Worm (Caenorhabditis elegans): ENCODE results near the gene C48D1.1.

The C48D1.1 gene

DNA sequence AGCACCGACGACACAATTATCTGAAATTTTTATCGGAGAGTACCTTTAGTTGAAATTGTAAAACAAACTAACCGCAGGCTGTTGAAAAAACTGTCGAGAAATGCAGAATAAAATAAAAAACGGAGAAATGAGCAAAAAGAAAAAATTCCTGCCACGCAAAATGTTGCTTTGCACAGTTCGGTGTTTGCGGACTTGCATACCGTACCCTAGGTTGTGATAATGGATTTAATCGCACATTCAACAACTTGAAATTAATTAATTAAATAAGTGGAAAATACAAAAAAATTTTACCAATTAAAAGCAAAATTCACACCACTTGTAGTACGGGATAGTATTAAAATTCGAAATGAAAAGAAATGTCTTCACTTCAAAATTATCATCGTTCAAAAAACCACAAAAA is 34.2 kb upstream of the C48D1.1 start:
- TF ChIP-seq ces-1 (GFP tag; optimal IDR thresholded peaks at IDR 0.05) (peak; percentile 85), lsy-2 (tag; optimal IDR thresholded peaks at IDR 0.05) (peak; percentile 96), ceh-43 (GFP tag; optimal IDR thresholded peaks at IDR 0.05) (no peak), mep-1 (tag; optimal IDR thresholded peaks at IDR 0.05) (peak; percentile 28)

DNA sequence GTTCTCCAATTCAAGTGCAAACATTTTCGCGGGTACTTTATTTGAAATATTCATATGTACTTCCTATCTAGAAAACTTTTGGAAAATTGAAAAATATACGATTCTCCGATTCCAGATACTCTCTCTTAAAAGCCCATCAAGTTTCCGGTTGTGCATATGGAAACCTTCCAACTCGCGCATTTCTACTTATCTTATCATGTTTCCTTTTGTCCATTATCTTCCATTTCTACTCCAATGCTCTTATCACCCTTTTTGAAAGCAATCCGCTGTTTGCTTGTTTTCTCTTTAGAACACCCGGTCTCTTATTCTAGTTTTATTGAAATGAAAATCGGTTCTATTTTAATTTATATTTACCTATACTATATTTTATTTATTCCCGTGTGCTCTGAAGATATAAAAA is 24.5 kb upstream of the C48D1.1 start, which contains the start of gene C48D1.5:
C48D1.5 (plus strand) TSS at position 301 of the 400 bp plus-strand sequence.
- TF ChIP-seq sem-2 (GFP tag; optimal IDR thresholded peaks at IDR 0.05), result no peak
- TF ChIP-seq nhr-76 (tag; optimal IDR thresholded peaks at IDR 0.05), result no peak
- no peak for TF ChIP-seq zip-8 (tag; optimal IDR thresholded peaks at IDR 0.05)
- no peak for TF ChIP-seq unc-62 (GFP tag; optimal IDR thresholded peaks at IDR 0.05)
- no peak for TF ChIP-seq ham-2 (GFP tag; optimal IDR thresholded peaks at IDR 0.05)
- TF ChIP-seq ces-1 (GFP tag; optimal IDR thresholded peaks at IDR 0.05), result no peak

DNA sequence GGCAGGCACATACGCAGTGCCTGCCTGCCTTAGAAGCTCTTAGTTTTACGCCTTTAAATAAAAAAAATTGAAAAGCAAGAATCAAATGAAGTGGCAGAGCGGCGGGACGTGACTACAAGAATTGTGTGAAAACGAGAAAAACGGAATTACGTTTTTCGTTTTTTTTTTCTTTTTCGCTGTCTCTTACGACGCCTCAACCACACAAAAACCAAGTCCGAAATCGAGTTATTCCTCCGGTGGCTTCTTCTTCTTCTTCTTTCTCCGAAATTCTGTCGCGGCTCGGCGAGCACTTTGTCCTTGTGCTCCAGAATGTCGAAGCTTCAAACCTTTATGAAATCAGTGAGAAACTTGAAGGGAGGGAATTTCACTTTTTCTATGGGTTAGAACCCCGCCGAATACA is 23.4 kb upstream of the C48D1.1 start:
- TF ChIP-seq mls-2 (tag; optimal IDR thresholded peaks at IDR 0.05) (no peak), ces-1 (GFP tag; optimal IDR thresholded peaks at IDR 0.05) (peak; percentile 64), cnd-1 (tag; optimal IDR thresholded peaks at IDR 0.05) (no peak), bed-3 (GFP tag; optimal IDR thresholded peaks at IDR 0.05) (no peak)

DNA sequence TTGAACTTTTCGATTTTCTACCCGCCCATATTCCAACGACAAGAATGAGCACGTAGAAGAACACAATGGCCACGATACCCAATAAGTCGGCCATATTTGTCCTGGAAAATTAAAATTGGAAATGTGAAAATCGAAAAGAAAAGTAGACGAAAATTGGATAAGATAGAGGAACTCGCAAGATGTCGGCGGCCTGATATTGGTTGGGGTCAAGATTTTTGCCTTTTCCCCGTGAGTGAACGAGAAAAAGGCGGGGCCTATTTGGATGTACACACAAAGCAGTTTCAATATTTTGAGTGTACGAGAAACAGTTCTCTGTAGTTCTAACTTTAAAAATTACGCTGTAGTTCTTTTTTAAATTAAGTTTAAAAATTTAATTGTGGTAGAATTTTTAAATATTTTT is 17.3 kb upstream of the C48D1.1 start, which contains the start of gene cho-1:
cho-1 (minus strand) TSS at position 101 of the 400 bp plus-strand sequence.
- TF ChIP-seq lin-32 (GFP tag; optimal IDR thresholded peaks at IDR 0.05), result no peak
- no peak for TF ChIP-seq ztf-11 (tag; optimal IDR thresholded peaks at IDR 0.05)
- TF ChIP-seq snpc-4 (tag; optimal IDR thresholded peaks at IDR 0.05), result no peak
- no peak for TF ChIP-seq tbx-8 (GFP tag; optimal IDR thresholded peaks at IDR 0.05)
- TF ChIP-seq ceh-39 (tag; optimal IDR thresholded peaks at IDR 0.05), result no peak
- TF ChIP-seq elt-3 (tag; optimal IDR thresholded peaks at IDR 0.05), result no peak
- TF ChIP-seq lin-13 (tag; optimal IDR thresholded peaks at IDR 0.05), result no peak
- TF ChIP-seq nhr-12 (tag; optimal IDR thresholded peaks at IDR 0.05), result no peak
- no peak for TF ChIP-seq pha-4 (tag; optimal IDR thresholded peaks at IDR 0.05)
- TF ChIP-seq flh-1 (GFP tag; optimal IDR thresholded peaks at IDR 0.05), result no peak

DNA sequence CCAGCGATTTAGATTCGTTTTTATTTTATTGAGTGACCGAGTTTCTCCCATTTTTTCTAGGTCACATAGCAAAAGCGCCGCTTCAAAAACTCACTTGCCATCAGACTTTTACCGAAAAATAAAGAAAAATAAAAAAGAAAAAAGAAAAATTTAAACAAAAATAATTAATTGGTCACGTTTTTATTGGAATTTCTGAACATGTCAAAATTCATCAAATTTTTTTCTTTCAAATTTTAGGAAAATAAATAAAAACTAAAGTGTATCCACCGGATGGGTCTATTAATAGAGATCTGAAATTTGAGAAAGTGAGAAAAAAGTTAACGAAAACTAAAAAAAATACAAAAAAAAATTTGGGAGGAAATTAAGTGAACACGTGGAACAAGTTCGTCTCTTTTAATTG is 12.4 kb upstream of the C48D1.1 start, which contains the start of gene C48D1.9:
C48D1.9 (minus strand) TSS at position 101 of the 400 bp plus-strand sequence.
- no peak for TF ChIP-seq ham-2 (GFP tag; optimal IDR thresholded peaks at IDR 0.05)
- no peak for TF ChIP-seq sem-2 (GFP tag; optimal IDR thresholded peaks at IDR 0.05)
- TF ChIP-seq flh-1 (GFP tag; optimal IDR thresholded peaks at IDR 0.05), result no peak
- no peak for TF ChIP-seq blmp-1 (tag; optimal IDR thresholded peaks at IDR 0.05)
- no peak for TF ChIP-seq snpc-4 (tag; optimal IDR thresholded peaks at IDR 0.05)
- TF ChIP-seq pha-4 (tag; optimal IDR thresholded peaks at IDR 0.05), result no peak
- no peak for TF ChIP-seq nhr-76 (tag; optimal IDR thresholded peaks at IDR 0.05)
- no peak for TF ChIP-seq cnd-1 (tag; optimal IDR thresholded peaks at IDR 0.05)
- TF ChIP-seq ceh-83 (GFP tag; optimal IDR thresholded peaks at IDR 0.05), result no peak

- TF ChIP-seq elt-1 (tag; optimal IDR thresholded peaks at IDR 0.05; ENCODE audit: borderline replicate concordance, insufficient read depth) (peak; percentile 25), nhr-2 (tag; optimal IDR thresholded peaks at IDR 0.05) (no peak), unc-120 (tag; optimal IDR thresholded peaks at IDR 0.05; ENCODE audit: poor library complexity, severe bottlenecking) (no peak), M03D4.4 (tag; optimal IDR thresholded peaks at IDR 0.05) (no peak), sptf-1 (tag; optimal IDR thresholded peaks at IDR 0.05) (no peak), lsy-2 (tag; optimal IDR thresholded peaks at IDR 0.05) (peak; percentile 12), ceh-39 (tag; optimal IDR thresholded peaks at IDR 0.05) (peak; percentile 46), flh-1 (GFP tag; optimal IDR thresholded peaks at IDR 0.05) (no peak), bed-3 (GFP tag; optimal IDR thresholded peaks at IDR 0.05) (no peak)
Measured at ce11 chrIV:13205891-13206290, 8.7 kb upstream of the C48D1.1 start.

DNA sequence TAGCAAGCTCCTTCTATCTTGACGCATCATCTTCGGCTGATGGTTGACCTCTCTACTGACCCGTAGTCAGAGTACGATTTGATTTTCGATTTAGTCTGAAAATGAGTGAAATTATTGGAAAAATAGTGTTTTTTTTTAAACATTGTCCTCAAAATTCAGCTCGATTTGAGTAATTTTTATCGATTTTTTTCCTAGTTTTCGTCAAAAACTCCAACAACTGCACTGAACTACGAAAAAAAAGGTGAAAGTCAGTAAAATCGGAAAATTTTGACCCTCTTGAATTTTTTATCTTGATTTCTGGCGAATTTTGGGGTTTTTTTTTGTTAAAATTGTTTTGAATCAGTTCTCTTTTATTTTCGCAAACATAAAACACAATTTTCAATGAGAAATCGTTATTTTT is 6.9 kb upstream of the C48D1.1 start, which contains the start of gene ced-3:
ced-3 (minus strand) TSS at position 101 of the 400 bp plus-strand sequence.
- TF ChIP-seq snpc-4 (tag; optimal IDR thresholded peaks at IDR 0.05) (no peak), tbx-8 (GFP tag; optimal IDR thresholded peaks at IDR 0.05) (no peak), nhr-28 (tag; optimal IDR thresholded peaks at IDR 0.05) (no peak), ceh-43 (GFP tag; optimal IDR thresholded peaks at IDR 0.05) (no peak), lin-32 (GFP tag; optimal IDR thresholded peaks at IDR 0.05) (no peak)

All from whole organism, mixed stage, embryonic.